Fruit fly (Drosophila melanogaster) whole organism, embryonic: ENCODE results near the gene CG34332.
A peak's percentile ranks its signal among the peaks of the same experiment; 100 is the strongest.

Source experiments
- ATbp ChIP-seq: fragments of 200-800 bp; sonication (Bioruptor generic); optimal IDR thresholded peaks from 2 replicates; lab custom pipeline; 2017; ENCODE audit warnings: missing biosample characterization, mild to moderate bottlenecking, missing genetic modification characterization, missing genetic modification reagents
- B-H1 ChIP-seq: fragments of 200-800 bp; sonication (Bioruptor generic); IDR thresholded peaks from 3 replicates; pipeline ENCODE4 v1.3.6; 2022; ENCODE audit warnings: missing biosample characterization, missing genetic modification characterization
- CG10209 ChIP-seq: fragments of 200-800 bp; sonication (Bioruptor generic); optimal IDR thresholded peaks from 3 replicates; lab custom pipeline; 2017; ENCODE audit warnings: missing biosample characterization, mild to moderate bottlenecking, missing genetic modification characterization, missing genetic modification reagents
- CG12155 ChIP-seq: fragments of 200-800 bp; sonication (Bioruptor generic); optimal IDR thresholded peaks from 3 replicates; lab custom pipeline; 2016; ENCODE audit warnings: missing biosample characterization, missing genetic modification characterization
- CG12659 ChIP-seq: fragments of 200-800 bp; sonication (Bioruptor generic); optimal IDR thresholded peaks from 3 replicates; lab custom pipeline; 2017; ENCODE audit warnings: mild to moderate bottlenecking, missing biosample characterization, missing genetic modification reagents, missing genetic modification characterization
- CG12744 ChIP-seq: fragments of 200-800 bp; sonication (Bioruptor generic); optimal IDR thresholded peaks from 2 replicates; lab custom pipeline; 2016; ENCODE audit warnings: missing biosample characterization, missing genetic modification characterization
- CG1647 ChIP-seq: fragments of 200-800 bp; sonication (Bioruptor generic); optimal IDR thresholded peaks from 3 replicates; lab custom pipeline; 2016; ENCODE audit warnings: missing biosample characterization, missing genetic modification characterization
- CG17385 ChIP-seq: fragments of 200-800 bp; sonication (Bioruptor generic); optimal IDR thresholded peaks from 3 replicates; lab custom pipeline; 2018; ENCODE audit warnings: missing biosample characterization, mild to moderate bottlenecking, missing genetic modification characterization
- CG30020 ChIP-seq: fragments of 200-800 bp; optimal IDR thresholded peaks from 2 replicates; lab custom pipeline; 2019; ENCODE audit warnings: missing biosample characterization, mild to moderate bottlenecking, missing genetic modification characterization, moderate library complexity
- CG33557 ChIP-seq: fragments of 200-800 bp; sonication (Bioruptor generic); optimal IDR thresholded peaks from 2 replicates; lab custom pipeline; 2019; ENCODE audit warnings: missing biosample characterization, mild to moderate bottlenecking, missing genetic modification characterization, moderate library complexity
- CG3407 ChIP-seq: fragments of 200-800 bp; sonication (Bioruptor generic); optimal IDR thresholded peaks from 2 replicates; lab custom pipeline; 2018; ENCODE audit warnings: missing biosample characterization, mild to moderate bottlenecking, missing genetic modification characterization
- CG42726 ChIP-seq: fragments of 200-800 bp; sonication (Bioruptor generic); IDR thresholded peaks from 2 replicates; pipeline ENCODE4 v1.3.6; 2022; ENCODE audit warnings: missing biosample characterization, missing genetic modification characterization; ENCODE audit not compliant: partially characterized antibody
- CG6765 ChIP-seq: fragments of 200-800 bp; sonication (Bioruptor generic); optimal IDR thresholded peaks from 3 replicates; lab custom pipeline; 2017; ENCODE audit warnings: missing biosample characterization, mild to moderate bottlenecking, missing genetic modification characterization
- CG8359 ChIP-seq: fragments of 200-800 bp; sonication (Bioruptor generic); optimal IDR thresholded peaks from 2 replicates; lab custom pipeline; 2017; ENCODE audit warnings: missing biosample characterization, mild to moderate bottlenecking, missing genetic modification characterization, borderline replicate concordance
- CHES-1-like ChIP-seq: fragments of 200-800 bp; sonication (Bioruptor generic); optimal IDR thresholded peaks from 2 replicates; lab custom pipeline; 2016; ENCODE audit warnings: missing biosample characterization, missing genetic modification characterization
- Dad ChIP-seq: fragments of 200-800 bp; sonication (Bioruptor generic); optimal IDR thresholded peaks from 3 replicates; lab custom pipeline; 2016; ENCODE audit warnings: missing biosample characterization, missing genetic modification characterization
- Dip3 ChIP-seq: fragments of 200-800 bp; sonication (Bioruptor generic); optimal IDR thresholded peaks from 3 replicates; lab custom pipeline; 2016; ENCODE audit warnings: missing biosample characterization, missing genetic modification characterization
- Fer3 ChIP-seq: fragments of 200-800 bp; sonication (Bioruptor generic); optimal IDR thresholded peaks from 2 replicates; lab custom pipeline; 2018; ENCODE audit warnings: missing biosample characterization, mild to moderate bottlenecking, missing genetic modification characterization, moderate library complexity
- Gug ChIP-seq: fragments of 200-800 bp; sonication (Bioruptor generic); IDR thresholded peaks from 4 replicates; pipeline ENCODE4 v1.3.6; 2022; ENCODE audit warnings: missing biosample characterization, missing genetic modification characterization
- HLHmδ ChIP-seq: fragments of 200-800 bp; sonication (Bioruptor generic); optimal IDR thresholded peaks from 2 replicates; lab custom pipeline; 2018; ENCODE audit warnings: missing biosample characterization, mild to moderate bottlenecking, missing genetic modification characterization, moderate library complexity
- Hmx ChIP-seq: fragments of 200-800 bp; sonication (Bioruptor generic); optimal IDR thresholded peaks from 2 replicates; lab custom pipeline; 2016; ENCODE audit warnings: missing biosample characterization, missing genetic modification characterization
- Hr78 ChIP-seq, 2 experiments: fragments of 200-800 bp in 1 of 2; fragments of >200 bp in 1 of 2; sonication (Bioruptor generic) in 1 of 2; optimal IDR thresholded peaks; 2 replicates each; lab custom pipeline; 2017 to 2019; ENCODE audit warnings: missing biosample characterization in 2 of 2, missing genetic modification characterization in 2 of 2, mild to moderate bottlenecking in 1 of 2, moderate library complexity in 1 of 2
- Mrtf ChIP-seq: fragments of 200-800 bp; sonication (Bioruptor generic); IDR thresholded peaks from 3 replicates; pipeline ENCODE4 v1.3.6; 2022; ENCODE audit warnings: missing biosample characterization, missing genetic modification characterization
- Nf-YC ChIP-seq: fragments of 200-800 bp; optimal IDR thresholded peaks from 3 replicates; lab custom pipeline; 2019; ENCODE audit warnings: missing biosample characterization, mild to moderate bottlenecking, missing genetic modification characterization, moderate library complexity
- Opbp ChIP-seq: fragments of 200-800 bp; sonication (Bioruptor generic); IDR thresholded peaks from 3 replicates; pipeline ENCODE4 v1.3.6; 2022; ENCODE audit warnings: missing biosample characterization, missing genetic modification characterization; ENCODE audit not compliant: partially characterized antibody
- PHDP ChIP-seq: fragments of 200-800 bp; sonication (Bioruptor generic); optimal IDR thresholded peaks from 3 replicates; lab custom pipeline; 2018; ENCODE audit warnings: missing biosample characterization, mild to moderate bottlenecking, missing genetic modification characterization, moderate library complexity
- Pdp1 ChIP-seq, 2 experiments: fragments of 200-800 bp; sonication (Bioruptor generic); optimal IDR thresholded peaks; 3 replicates each; lab custom pipeline; 2016; ENCODE audit warnings: missing biosample characterization in 2 of 2, missing genetic modification characterization in 2 of 2, mild to moderate bottlenecking in 1 of 2, moderate library complexity in 1 of 2
- Tbp ChIP-seq: fragments of >200 bp; optimal IDR thresholded peaks from 2 replicates; lab custom pipeline; 2018; ENCODE audit warnings: missing biosample characterization, missing genetic modification characterization
- Trl ChIP-seq, 3 experiments: fragments of >200 bp in 2 of 3; fragments of 200-800 bp in 1 of 3; sonication (Bioruptor generic) in 1 of 3; optimal IDR thresholded peaks; 2 replicates in 1 of 3; 3 replicates in 2 of 3; lab custom pipeline; 2016 to 2017; ENCODE audit warnings: missing biosample characterization in 1 of 3, missing genetic modification characterization in 1 of 3
- Xrp1 ChIP-seq: fragments of 200-800 bp; sonication (Bioruptor generic); IDR thresholded peaks from 2 replicates; pipeline ENCODE4 v1.3.6; 2022; ENCODE audit warnings: missing biosample characterization, missing genetic modification characterization
- amos ChIP-seq: fragments of 200-800 bp; sonication (Bioruptor generic); IDR thresholded peaks from 2 replicates; pipeline ENCODE4 v1.3.6; 2022; ENCODE audit warnings: missing biosample characterization, missing genetic modification characterization; ENCODE audit not compliant: partially characterized antibody
- ase ChIP-seq: fragments of 200-800 bp; sonication (Bioruptor generic); IDR thresholded peaks from 3 replicates; pipeline ENCODE4 v1.3.6; 2022; ENCODE audit warnings: missing biosample characterization, missing genetic modification characterization
- bsh ChIP-seq, 2 experiments: fragments of 200-800 bp; sonication (Bioruptor generic); optimal IDR thresholded peaks; 2 replicates each; lab custom pipeline; 2017 to 2018; ENCODE audit warnings: mild to moderate bottlenecking in 2 of 2, missing biosample characterization in 2 of 2, missing genetic modification characterization in 2 of 2, moderate library complexity in 1 of 2
- chn ChIP-seq: fragments of 200-800 bp; sonication (Bioruptor generic); optimal IDR thresholded peaks from 2 replicates; lab custom pipeline; 2016; ENCODE audit warnings: missing biosample characterization, missing genetic modification characterization
- dati ChIP-seq: fragments of 200-800 bp; sonication (Bioruptor generic); IDR thresholded peaks from 2 replicates; pipeline ENCODE4 v1.3.6; 2022; ENCODE audit warnings: missing biosample characterization, missing genetic modification characterization
- dm ChIP-seq: fragments of 200-800 bp; sonication (Bioruptor generic); optimal IDR thresholded peaks from 3 replicates; lab custom pipeline; 2016; ENCODE audit warnings: missing biosample characterization, missing genetic modification characterization
- ewg ChIP-seq: fragments of 200-800 bp; sonication (Bioruptor generic); optimal IDR thresholded peaks from 3 replicates; lab custom pipeline; 2017; ENCODE audit warnings: mild to moderate bottlenecking, missing biosample characterization, missing genetic modification reagents, missing genetic modification characterization
- mam ChIP-seq: fragments of 200-800 bp; sonication (Bioruptor generic); optimal IDR thresholded peaks from 3 replicates; lab custom pipeline; 2016; ENCODE audit warnings: missing biosample characterization, missing genetic modification characterization
- nmo ChIP-seq: fragments of 200-800 bp; sonication (Bioruptor generic); optimal IDR thresholded peaks from 2 replicates; lab custom pipeline; 2018; ENCODE audit warnings: missing biosample characterization, mild to moderate bottlenecking, missing genetic modification characterization, moderate library complexity
- pan ChIP-seq, 4 experiments: fragments of >200 bp in 3 of 4; fragments of 200-800 bp in 1 of 4; sonication (Bioruptor generic) in 1 of 4; optimal IDR thresholded peaks in 3 of 4; IDR thresholded peaks in 1 of 4; 2 replicates each; pipeline versions ENCODE4 v1.3.6 to Lab custom; 2017 to 2022; ENCODE audit warnings: missing biosample characterization in 2 of 4, missing genetic modification characterization in 2 of 4, mixed read lengths in 1 of 4
- peb ChIP-seq: fragments of 200-800 bp; sonication (Bioruptor generic); IDR thresholded peaks from 2 replicates; pipeline ENCODE4 v1.3.6; 2022; ENCODE audit warnings: missing biosample characterization, missing genetic modification characterization
- pnt ChIP-seq: fragments of 200-800 bp; sonication (Bioruptor generic); optimal IDR thresholded peaks from 3 replicates; lab custom pipeline; 2016; ENCODE audit warnings: missing biosample characterization, missing genetic modification characterization
- psq ChIP-seq: fragments of 200-800 bp; sonication (Bioruptor generic); optimal IDR thresholded peaks from 2 replicates; lab custom pipeline; 2017; ENCODE audit warnings: missing biosample characterization, missing genetic modification characterization
- sc ChIP-seq, 3 experiments: fragments of >200 bp in 2 of 3; fragments of 200-800 bp in 1 of 3; sonication (Bioruptor generic) in 1 of 3; optimal IDR thresholded peaks; 2 replicates in 2 of 3; 3 replicates in 1 of 3; lab custom pipeline; 2017; ENCODE audit warnings: mild to moderate bottlenecking in 1 of 3, missing biosample characterization in 1 of 3, missing genetic modification characterization in 1 of 3, missing genetic modification reagents in 1 of 3
- sima ChIP-seq: fragments of 200-800 bp; sonication (Bioruptor generic); optimal IDR thresholded peaks from 2 replicates; lab custom pipeline; 2016; ENCODE audit warnings: missing biosample characterization, missing genetic modification characterization
- slbo ChIP-seq: fragments of 200-800 bp; sonication (Bioruptor generic); IDR thresholded peaks from 2 replicates; pipeline ENCODE4 v1.3.6; 2022; ENCODE audit warnings: missing biosample characterization, missing genetic modification characterization
- sr ChIP-seq: fragments of 200-800 bp; sonication (Bioruptor generic); IDR thresholded peaks from 3 replicates; pipeline ENCODE4 v1.3.6; 2022; ENCODE audit warnings: missing biosample characterization, missing genetic modification characterization
- stc ChIP-seq: fragments of 200-800 bp; sonication (Bioruptor generic); IDR thresholded peaks from 2 replicates; pipeline ENCODE4 v1.3.6; 2022; ENCODE audit warnings: missing biosample characterization, missing genetic modification characterization
- trh ChIP-seq: fragments of 200-800 bp; sonication (Bioruptor generic); optimal IDR thresholded peaks from 2 replicates; lab custom pipeline; 2016; ENCODE audit warnings: missing biosample characterization, missing genetic modification characterization

Gene CG34332

DNA sequence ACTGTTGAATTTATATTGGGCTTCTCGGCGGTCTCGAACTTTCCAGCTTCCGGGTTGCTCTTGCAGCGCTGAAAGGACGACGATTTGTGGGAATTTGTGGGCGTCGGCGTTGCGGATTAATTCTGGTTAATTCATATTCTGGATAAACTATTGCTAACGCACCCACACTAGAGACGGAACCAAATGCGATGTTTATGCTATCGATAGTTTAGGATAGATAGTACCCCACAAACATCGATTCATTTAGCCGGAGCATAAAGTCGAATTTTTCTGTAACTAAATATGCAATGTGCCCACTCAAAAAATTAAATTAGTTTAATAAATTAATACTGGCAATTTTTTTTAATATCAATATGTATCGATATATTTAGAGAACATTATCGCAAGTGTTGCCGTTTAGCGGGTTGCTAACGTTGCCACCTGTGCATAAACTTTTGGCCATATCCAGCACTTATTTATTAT is 18.9 kb downstream of the CG34332 start, which contains the start of gene Rab35 (continued):
- TF ChIP-seq ewg (GFP tag; lab: Kevin White, UChicago) (no peak), CG17385 (GFP tag; lab: Kevin White, UChicago) (no peak), CG30020 (peak; percentile 68), CG6765 (GFP tag; lab: Kevin White, UChicago) (no peak), dati (GFP tag; lab: Robert Waterston, UW) (no peak), pan (optimal IDR thresholded peaks at IDR 0.05; lab: Kevin White, UChicago) (no peak), pan (GFP tag; optimal IDR thresholded peaks at IDR 0.05 in 1 of 2, IDR thresholded peaks at IDR 0.05 in 1 of 2) (no peak), Dip3 (peak; percentile 2), bsh (GFP tag; optimal IDR thresholded peaks at IDR 0.05; lab: Kevin White, UChicago) (no peak), Nf-YC (tag; lab: Kevin White, UChicago) (no peak), CG12744 (GFP tag; lab: Kevin White, UChicago) (no peak), amos (peak; percentile 91), trh (GFP tag; lab: Kevin White, UChicago) (no peak), Trl (optimal IDR thresholded peaks at IDR 0.05; lab: Kevin White, UChicago) (no peak), Trl (GFP tag; optimal IDR thresholded peaks at IDR 0.05; lab: Kevin White, UChicago) (no peak), Pdp1 (GFP tag; optimal IDR thresholded peaks at IDR 0.05; lab: Kevin White, UChicago) (no peak), PHDP (tag; lab: Kevin White, UChicago) (no peak), CG8359 (no peak), slbo (peak; percentile 9; the same call in 1 of the 2 replicates), peb (GFP tag; lab: Robert Waterston, UW) (no peak), CG12155 (GFP tag; lab: Kevin White, UChicago) (no peak), mam (GFP tag; lab: Kevin White, UChicago) (peak; percentile 37), dm (GFP tag; lab: Kevin White, UChicago) (no peak), sc (optimal IDR thresholded peaks at IDR 0.05; lab: Kevin White, UChicago) (no peak), sc (GFP tag; optimal IDR thresholded peaks at IDR 0.05; lab: Kevin White, UChicago) (no peak), nmo (peak; percentile 64), Opbp (GFP tag; lab: Robert Waterston, UW) (peak; percentile 91), Tbp (GFP tag; lab: Kevin White, UChicago) (no peak), CHES-1-like (GFP tag; lab: Kevin White, UChicago) (no peak), Hmx (GFP tag; lab: Kevin White, UChicago) (no peak), Xrp1 (GFP tag; lab: Robert Waterston, UW) (0 out of 2 replicates have a peak, but pooled peaks have one; percentile 10), CG10209 (GFP tag; lab: Kevin White, UChicago) (no peak), CG1647 (no peak), B-H1 (no peak), Hr78 (GFP tag; optimal IDR thresholded peaks at IDR 0.05; lab: Kevin White, UChicago) (no peak), Mrtf (GFP tag; lab: Robert Waterston, UW) (no peak), CG33557 (GFP tag; lab: Kevin White, UChicago) (no peak), CG42726 (GFP tag; lab: Robert Waterston, UW) (peak; percentile 84; the same call in 1 of the 2 replicates), ATbp (no peak), CG12659 (GFP tag; lab: Kevin White, UChicago) (peak; percentile 31), stc (GFP tag; lab: Robert Waterston, UW) (no peak), Fer3 (tag; lab: Kevin White, UChicago) (no peak), chn (GFP tag; lab: Kevin White, UChicago) (no peak), sima (no peak), Gug (GFP tag; lab: Robert Waterston, UW) (peak; percentile 25; the same call in 1 of the 4 replicates), HLHmδ (no peak), ase (GFP tag; lab: Robert Waterston, UW) (no peak), sr (no peak), CG3407 (GFP tag; lab: Kevin White, UChicago) (no peak), pnt (GFP tag; lab: Kevin White, UChicago) (no peak), Dad (no peak), psq (GFP tag; lab: Kevin White, UChicago) (no peak)
